Worm (Caenorhabditis elegans) whole organism, L2 larva: ENCODE results near the gene Y53G8B.1.

Experiments
- nhr-25 ChIP-seq: fragments of 150-350 bp; sonication (generic microtip); optimal IDR thresholded peaks from 3 replicates; lab custom pipeline; 2014; ENCODE audit warnings: missing biosample characterization, missing genetic modification characterization
- unc-62 ChIP-seq: fragments of 150-350 bp; optimal IDR thresholded peaks from 2 replicates; lab custom pipeline; 2014; ENCODE audit warnings: missing biosample characterization, missing genetic modification reagents, missing genetic modification characterization

- TF ChIP-seq unc-62 (no peak), nhr-25 (tag; lab: Kevin White, UChicago) (no peak)
Observed at ce11 chrIII:3124209-3124786, 4.8 kb upstream of the Y53G8B.1 start.
